Worm (Caenorhabditis elegans) whole organism, L3 larva: ENCODE measurements around the gene pqn-27.

Experiments used
- ama-1 ChIP-seq: fragments of 150-350 bp; optimal IDR thresholded peaks from 2 replicates; lab custom pipeline; 2018
- ceh-28 ChIP-seq: fragments of 150-350 bp; optimal IDR thresholded peaks from 2 replicates; lab custom pipeline; 2014; ENCODE audit warnings: missing biosample characterization, missing genetic modification reagents, missing genetic modification characterization
- elt-1 ChIP-seq: fragments of 150-350 bp; optimal IDR thresholded peaks from 2 replicates; lab custom pipeline; 2014; ENCODE audit warnings: missing biosample characterization, missing genetic modification characterization
- mdl-1 ChIP-seq: fragments of 150-350 bp; optimal IDR thresholded peaks from 2 replicates; lab custom pipeline; 2014; ENCODE audit warnings: missing biosample characterization, missing genetic modification characterization
- nhr-23 ChIP-seq: fragments of 150-350 bp; optimal IDR thresholded peaks from 2 replicates; lab custom pipeline; 2014; ENCODE audit warnings: missing biosample characterization, missing genetic modification reagents, missing genetic modification characterization
- pha-4 ChIP-seq: fragments of 150-350 bp; optimal IDR thresholded peaks from 2 replicates; lab custom pipeline; 2014; ENCODE audit warnings: missing biosample characterization, missing genetic modification reagents, missing genetic modification characterization
- skn-1 ChIP-seq: fragments of 150-350 bp; optimal IDR thresholded peaks from 2 replicates; lab custom pipeline; 2014; ENCODE audit warnings: missing biosample characterization, missing genetic modification characterization
- unc-62 ChIP-seq: fragments of 150-350 bp; sonication (generic microtip); optimal IDR thresholded peaks from 4 replicates; lab custom pipeline; 2014; ENCODE audit warnings: missing biosample characterization, missing genetic modification reagents, missing genetic modification characterization
- zag-1 ChIP-seq: fragments of 150-350 bp; optimal IDR thresholded peaks from 2 replicates; lab custom pipeline; 2014; ENCODE audit warnings: missing biosample characterization, missing genetic modification characterization

- no peak for TF ChIP-seq elt-1
- TF ChIP-seq mdl-1 (tag; lab: Kevin White, UChicago): no peak
- TF ChIP-seq pha-4 (tag; lab: Kevin White, UChicago): no peak
- no peak for TF ChIP-seq skn-1 (tag; lab: Kevin White, UChicago)
- TF ChIP-seq ceh-28: no peak
- TF ChIP-seq unc-62 (GFP tag; lab: Kevin White, UChicago): no peak
- TF ChIP-seq nhr-23 (tag; lab: Kevin White, UChicago): no peak
- TF ChIP-seq zag-1 (tag; lab: Kevin White, UChicago): no peak
- TF ChIP-seq ama-1: no peak
These were observed 58.9 kb downstream of the pqn-27 start for ce11 chrII:13401549-13401948.
